Fruit fly (Drosophila melanogaster) whole organism, pupa: ENCODE results near the gene Creld.

Experiments used
- CG13204 ChIP-seq: fragments of 200-800 bp; sonication (Bioruptor generic); optimal IDR thresholded peaks from 2 replicates; lab custom pipeline; 2018; ENCODE audit warnings: missing biosample characterization, mild to moderate bottlenecking, missing genetic modification characterization, moderate library complexity
- CG14655 ChIP-seq: fragments of 200-800 bp; sonication (Bioruptor generic); optimal IDR thresholded peaks from 3 replicates; lab custom pipeline; 2017; ENCODE audit warnings: mild to moderate bottlenecking, missing biosample characterization, missing genetic modification reagents, missing genetic modification characterization
- CG15710 ChIP-seq: fragments of 200-800 bp; sonication (Bioruptor generic); optimal IDR thresholded peaks from 2 replicates; lab custom pipeline; 2018; ENCODE audit warnings: missing biosample characterization, mild to moderate bottlenecking, missing genetic modification characterization, moderate library complexity
- CG34367 ChIP-seq: fragments of 200-800 bp; sonication (Bioruptor generic); optimal IDR thresholded peaks from 2 replicates; lab custom pipeline; 2018; ENCODE audit warnings: missing biosample characterization, mild to moderate bottlenecking, missing genetic modification characterization
- CG8159 ChIP-seq: fragments of 200-800 bp; sonication (Bioruptor generic); optimal IDR thresholded peaks from 3 replicates; lab custom pipeline; 2018; ENCODE audit warnings: missing biosample characterization, mild to moderate bottlenecking, missing genetic modification characterization, moderate library complexity
- CG8301 ChIP-seq: fragments of 200-800 bp; sonication (Bioruptor generic); optimal IDR thresholded peaks from 2 replicates; lab custom pipeline; 2018; ENCODE audit warnings: missing biosample characterization, mild to moderate bottlenecking, missing genetic modification characterization
- CG9948 ChIP-seq: fragments of 200-800 bp; sonication (Bioruptor generic); optimal IDR thresholded peaks from 2 replicates; lab custom pipeline; 2018; ENCODE audit warnings: missing biosample characterization, mild to moderate bottlenecking, missing genetic modification characterization, moderate library complexity
- EcR ChIP-seq: fragments of 200-800 bp; sonication (Bioruptor generic); optimal IDR thresholded peaks from 3 replicates; lab custom pipeline; 2019; ENCODE audit warnings: missing biosample characterization, missing genetic modification characterization, mild to moderate bottlenecking, moderate library complexity, missing genetic modification reagents
- Pif1A ChIP-seq: fragments of 200-800 bp; sonication (Bioruptor generic); optimal IDR thresholded peaks from 3 replicates; lab custom pipeline; 2016; ENCODE audit warnings: missing biosample characterization, missing genetic modification characterization
- Pif1B ChIP-seq: fragments of 200-800 bp; sonication (Bioruptor generic); optimal IDR thresholded peaks from 3 replicates; lab custom pipeline; 2016; ENCODE audit warnings: missing biosample characterization, missing genetic modification characterization
- Snoo ChIP-seq: fragments of 200-800 bp; sonication (Bioruptor generic); optimal IDR thresholded peaks from 3 replicates; lab custom pipeline; 2017; ENCODE audit warnings: missing biosample characterization, mild to moderate bottlenecking, missing genetic modification characterization, inconsistent platforms
- fd96Ca ChIP-seq: fragments of 200-800 bp; sonication (Bioruptor generic); IDR thresholded peaks from 3 replicates; pipeline ENCODE4 v1.3.6; 2022; ENCODE audit warnings: missing biosample characterization, missing genetic modification characterization

- no peak for TF ChIP-seq CG9948 (tag; lab: Kevin White, UChicago)
- no peak for TF ChIP-seq CG13204 (GFP tag; lab: Kevin White, UChicago)
- no peak for TF ChIP-seq EcR (GFP tag; lab: Kevin White, UChicago)
- no peak for TF ChIP-seq CG8301 (tag; lab: Kevin White, UChicago)
- no peak for TF ChIP-seq CG34367 (tag; lab: Kevin White, UChicago)
- TF ChIP-seq CG15710 (tag; lab: Kevin White, UChicago) = no peak
- no peak for TF ChIP-seq Pif1A (GFP tag; lab: Kevin White, UChicago)
- TF ChIP-seq fd96Ca (GFP tag; lab: Robert Waterston, UW) = no peak
- TF ChIP-seq Snoo (tag; lab: Kevin White, UChicago) = no peak
- no peak for TF ChIP-seq Pif1B (GFP tag; lab: Kevin White, UChicago)
- TF ChIP-seq CG8159 (tag; lab: Kevin White, UChicago) = no peak
- no peak for TF ChIP-seq CG14655 (GFP tag; lab: Kevin White, UChicago)
Observed at dm6 chr2L:85099-85498, 17.1 kb upstream of the Creld start.
